Worm (Caenorhabditis elegans) whole organism, L1 larva: ENCODE measurements around the gene R02D1.2.

Experiments used
- C04F5.9 ChIP-seq: sonication (generic microtip); optimal IDR thresholded peaks from 2 replicates; lab custom pipeline; 2016; ENCODE audit warnings: missing genetic modification characterization, missing compliant biosample characterization
- C16A3.4 ChIP-seq: fragments of 150-350 bp; optimal IDR thresholded peaks from 2 replicates; lab custom pipeline; 2014; ENCODE audit warnings: missing biosample characterization, missing genetic modification characterization
- C34B4.2 ChIP-seq: sonication (generic microtip); optimal IDR thresholded peaks from 2 replicates; lab custom pipeline; 2017; ENCODE audit warnings: mild to moderate bottlenecking, missing genetic modification characterization, missing compliant biosample characterization
- F16B12.6 ChIP-seq: fragments of 150-350 bp; optimal IDR thresholded peaks from 2 replicates; lab custom pipeline; 2014; ENCODE audit warnings: missing biosample characterization, missing genetic modification characterization
- aha-1 ChIP-seq: fragments of 150-350 bp; optimal IDR thresholded peaks from 2 replicates; lab custom pipeline; 2014; ENCODE audit warnings: missing biosample characterization, missing genetic modification characterization
- aly-2 ChIP-seq: fragments of 150-350 bp; optimal IDR thresholded peaks from 2 replicates; lab custom pipeline; 2014; ENCODE audit warnings: missing biosample characterization, missing genetic modification characterization
- blmp-1 ChIP-seq: fragments of 150-350 bp; optimal IDR thresholded peaks from 2 replicates; lab custom pipeline; 2014; ENCODE audit warnings: missing biosample characterization, missing genetic modification characterization
- ceh-63 ChIP-seq: fragments of 200-800 bp; sonication (Bioruptor generic); optimal IDR thresholded peaks from 2 replicates; lab custom pipeline; 2018; ENCODE audit warnings: mild to moderate bottlenecking, missing genetic modification characterization, missing compliant biosample characterization
- ceh-8 ChIP-seq: fragments of 200-800 bp; sonication (Bioruptor generic); optimal IDR thresholded peaks from 2 replicates; lab custom pipeline; 2018; ENCODE audit warnings: mild to moderate bottlenecking, missing genetic modification characterization, moderate library complexity, missing compliant biosample characterization
- ceh-82 ChIP-seq, 3 experiments: fragments of 150-350 bp in 1 of 3; sonication (generic microtip) in 2 of 3; optimal IDR thresholded peaks; 2 replicates each; lab custom pipeline; 2014 to 2017; ENCODE audit warnings: missing biosample characterization in 3 of 3, missing genetic modification characterization in 3 of 3
- ceh-88 ChIP-seq: fragments of 200-800 bp; sonication (Bioruptor generic); IDR thresholded peaks from 2 replicates; pipeline ENCODE4 v1.3.6; 2022; ENCODE audit warnings: missing genetic modification characterization, missing compliant biosample characterization
- ceh-90 ChIP-seq: sonication (generic microtip); optimal IDR thresholded peaks from 2 replicates; lab custom pipeline; 2016; ENCODE audit warnings: missing genetic modification characterization, missing compliant biosample characterization
- dpl-1 ChIP-seq, 3 experiments: fragments of 150-350 bp in 2 of 3; sonication (generic microtip) in 1 of 3; optimal IDR thresholded peaks; 2 replicates each; lab custom pipeline; 2014 to 2017; ENCODE audit warnings: missing biosample characterization in 3 of 3, missing genetic modification characterization in 3 of 3, missing genetic modification reagents in 3 of 3
- efl-1 ChIP-seq, 4 experiments: fragments of 150-350 bp; optimal IDR thresholded peaks in 3 of 4; peaks in 1 of 4; 1 replicate in 1 of 4; 2 replicates in 3 of 4; lab custom pipeline; 2014; ENCODE audit warnings: missing biosample characterization in 2 of 4, missing genetic modification characterization in 2 of 4, missing genetic modification reagents in 2 of 4
- egl-13 ChIP-seq: sonication (generic microtip); optimal IDR thresholded peaks from 2 replicates; lab custom pipeline; 2016; ENCODE audit warnings: missing genotype, missing genetic modification reagents, missing genetic modification characterization, missing compliant biosample characterization
- egl-27 ChIP-seq, 2 experiments: fragments of 150-350 bp in 1 of 2; sonication (generic microtip); optimal IDR thresholded peaks; 3 replicates each; lab custom pipeline; 2017 to 2018; ENCODE audit warnings: missing biosample characterization in 2 of 2, missing genetic modification characterization in 2 of 2, missing genetic modification reagents in 2 of 2
- elt-2 ChIP-seq: sonication (generic microtip); optimal IDR thresholded peaks from 2 replicates; lab custom pipeline; 2016; ENCODE audit warnings: missing genetic modification characterization, mild to moderate bottlenecking, inconsistent platforms, missing compliant biosample characterization, missing genetic modification reagents
- ets-5 ChIP-seq: fragments of 200-800 bp; sonication (Bioruptor generic); IDR thresholded peaks from 2 replicates; pipeline ENCODE4 v1.3.6; 2022; ENCODE audit warnings: missing genetic modification characterization, missing compliant biosample characterization
- fos-1 ChIP-seq: fragments of 150-350 bp; optimal IDR thresholded peaks from 2 replicates; lab custom pipeline; 2014; ENCODE audit warnings: missing biosample characterization, missing genetic modification characterization
- hlh-17 ChIP-seq: fragments of 200-800 bp; sonication (Bioruptor generic); optimal IDR thresholded peaks from 2 replicates; lab custom pipeline; 2018; ENCODE audit warnings: missing genetic modification characterization, mild to moderate bottlenecking, missing compliant biosample characterization, moderate library complexity, borderline replicate concordance
- jun-1 ChIP-seq: fragments of 150-350 bp; optimal IDR thresholded peaks from 2 replicates; lab custom pipeline; 2014; ENCODE audit warnings: missing biosample characterization, missing genetic modification reagents, missing genetic modification characterization
- lin-13 ChIP-seq: fragments of 150-350 bp; optimal IDR thresholded peaks from 2 replicates; lab custom pipeline; 2014; ENCODE audit warnings: missing biosample characterization, missing genetic modification reagents, missing genetic modification characterization
- lin-15B ChIP-seq: fragments of 150-350 bp; sonication (generic microtip); optimal IDR thresholded peaks from 3 replicates; lab custom pipeline; 2014; ENCODE audit warnings: missing biosample characterization, missing genetic modification characterization
- lin-39 ChIP-seq: fragments of 150-350 bp; optimal IDR thresholded peaks from 2 replicates; lab custom pipeline; 2014; ENCODE audit warnings: missing biosample characterization, missing genetic modification reagents, missing genetic modification characterization
- lsy-2 ChIP-seq, 2 experiments: fragments of 150-350 bp; optimal IDR thresholded peaks; 2 replicates each; lab custom pipeline; 2014; ENCODE audit warnings: missing biosample characterization in 2 of 2, missing genetic modification characterization in 2 of 2
- mab-9 ChIP-seq: fragments of 200-800 bp; sonication (Bioruptor generic); IDR thresholded peaks from 2 replicates; pipeline ENCODE4 v1.3.6; 2022; ENCODE audit warnings: missing genetic modification reagents, missing genetic modification characterization, missing compliant biosample characterization
- mef-2 ChIP-seq: fragments of 150-350 bp; optimal IDR thresholded peaks from 2 replicates; lab custom pipeline; 2014; ENCODE audit warnings: missing biosample characterization, missing genetic modification characterization
- nhr-12 ChIP-seq: sonication (generic microtip); optimal IDR thresholded peaks from 2 replicates; lab custom pipeline; 2017; ENCODE audit warnings: missing biosample characterization, missing genetic modification characterization
- nhr-28 ChIP-seq: fragments of 150-350 bp; optimal IDR thresholded peaks from 2 replicates; lab custom pipeline; 2014; ENCODE audit warnings: missing biosample characterization, missing genetic modification characterization
- nhr-76 ChIP-seq: sonication (generic microtip); optimal IDR thresholded peaks from 2 replicates; lab custom pipeline; 2017; ENCODE audit warnings: missing biosample characterization, missing genetic modification characterization
- nhr-84 ChIP-seq: sonication (generic microtip); optimal IDR thresholded peaks from 2 replicates; lab custom pipeline; 2017; ENCODE audit warnings: missing biosample characterization, missing genetic modification characterization
- nhr-85 ChIP-seq: sonication (generic microtip); peaks from one replicate; lab custom pipeline; 2016; ENCODE audit warnings: missing genetic modification characterization, inconsistent platforms, missing compliant biosample characterization
- pqm-1 ChIP-seq: sonication (generic microtip); optimal IDR thresholded peaks from 3 replicates; lab custom pipeline; 2017; ENCODE audit warnings: missing biosample characterization, missing genetic modification characterization
- rnt-1 ChIP-seq: sonication (generic microtip); optimal IDR thresholded peaks from 2 replicates; lab custom pipeline; 2016; ENCODE audit warnings: mild to moderate bottlenecking, missing genetic modification characterization, moderate library complexity, missing compliant biosample characterization
- skn-1 ChIP-seq: fragments of 150-350 bp; optimal IDR thresholded peaks from 2 replicates; lab custom pipeline; 2014; ENCODE audit warnings: missing biosample characterization, missing genetic modification characterization
- snpc-4 ChIP-seq: fragments of 150-350 bp; optimal IDR thresholded peaks from 2 replicates; lab custom pipeline; 2014; ENCODE audit warnings: missing biosample characterization, missing genetic modification characterization
- snu-23 ChIP-seq: sonication (generic microtip); optimal IDR thresholded peaks from 2 replicates; lab custom pipeline; 2016; ENCODE audit warnings: missing genetic modification characterization, missing compliant biosample characterization
- sptf-1 ChIP-seq: fragments of 150-350 bp; optimal IDR thresholded peaks from 2 replicates; lab custom pipeline; 2014; ENCODE audit warnings: missing biosample characterization, missing genetic modification characterization
- sup-37 ChIP-seq: fragments of 200-800 bp; sonication (Bioruptor generic); optimal IDR thresholded peaks from 2 replicates; lab custom pipeline; 2018; ENCODE audit warnings: mild to moderate bottlenecking, missing genetic modification characterization, missing compliant biosample characterization
- tlp-1 ChIP-seq: fragments of 150-350 bp; optimal IDR thresholded peaks from 2 replicates; lab custom pipeline; 2014; ENCODE audit warnings: missing biosample characterization, missing genetic modification characterization
- unc-130 ChIP-seq: fragments of 150-350 bp; optimal IDR thresholded peaks from 2 replicates; lab custom pipeline; 2017; ENCODE audit warnings: missing biosample characterization, missing genetic modification characterization, inconsistent platforms
- unc-30 ChIP-seq: sonication (generic microtip); optimal IDR thresholded peaks from 2 replicates; lab custom pipeline; 2017; ENCODE audit warnings: missing biosample characterization, missing genetic modification characterization
- unc-62 ChIP-seq: fragments of 150-350 bp; optimal IDR thresholded peaks from 2 replicates; lab custom pipeline; 2014; ENCODE audit warnings: missing biosample characterization, missing genetic modification reagents, missing genetic modification characterization
- unc-86 ChIP-seq: sonication (generic microtip); optimal IDR thresholded peaks from 2 replicates; lab custom pipeline; 2016; ENCODE audit warnings: missing genetic modification characterization, missing compliant biosample characterization
- unc-98 ChIP-seq: fragments of 200-800 bp; sonication (Bioruptor generic); IDR thresholded peaks from 2 replicates; pipeline ENCODE4 v1.3.6; 2022; ENCODE audit warnings: missing genetic modification characterization, missing compliant biosample characterization
- vab-15 ChIP-seq: sonication (generic microtip); optimal IDR thresholded peaks from 2 replicates; lab custom pipeline; 2017; ENCODE audit warnings: missing genotype, mild to moderate bottlenecking, missing genetic modification characterization, missing compliant biosample characterization
- xbp-1 ChIP-seq: sonication (generic microtip); optimal IDR thresholded peaks from 2 replicates; lab custom pipeline; 2016; ENCODE audit warnings: missing genetic modification characterization, missing compliant biosample characterization
- zag-1 ChIP-seq: fragments of 150-350 bp; optimal IDR thresholded peaks from 2 replicates; lab custom pipeline; 2014; ENCODE audit warnings: missing biosample characterization, missing genetic modification characterization
- ztf-11 ChIP-seq, 2 experiments: sonication (generic microtip); optimal IDR thresholded peaks; 2 replicates each; lab custom pipeline; 2016 to 2017; ENCODE audit warnings: missing genetic modification characterization in 2 of 2, missing biosample characterization in 1 of 2, missing compliant biosample characterization in 1 of 2
- ztf-4 ChIP-seq: fragments of 150-350 bp; optimal IDR thresholded peaks from 2 replicates; lab custom pipeline; 2014; ENCODE audit warnings: missing biosample characterization, missing genetic modification characterization

The R02D1.2 gene

ce11 chrV:4346799-4347198 lies 24.2 kb upstream of the R02D1.2 start, which contains the start of gene mcm-7 (continued):
- TF ChIP-seq efl-1 (optimal IDR thresholded peaks at IDR 0.05; lab: Kevin White, UChicago) (peak; percentile 95 to 96), efl-1 (GFP tag; optimal IDR thresholded peaks at IDR 0.05 in 1 of 2; lab: Kevin White, UChicago) (peak; percentile 96 to 100), unc-62 (no peak), vab-15 (tag; lab: Kevin White, UChicago) (no peak), tlp-1 (no peak), lsy-2 (tag; optimal IDR thresholded peaks at IDR 0.05; lab: Kevin White, UChicago) (peak; percentile 64 to 86), aly-2 (tag; lab: Kevin White, UChicago) (no peak), lin-15B (peak; percentile 33), ceh-63 (GFP tag; lab: Kevin White, UChicago) (no peak), ceh-8 (GFP tag; lab: Kevin White, UChicago) (no peak), lin-13 (GFP tag; lab: Kevin White, UChicago) (peak; percentile 16), F16B12.6 (tag; lab: Kevin White, UChicago) (peak; percentile 37), unc-30 (no peak), C04F5.9 (no peak), pqm-1 (tag; lab: Kevin White, UChicago) (no peak), hlh-17 (no peak), ceh-82 (tag; optimal IDR thresholded peaks at IDR 0.05; lab: Kevin White, UChicago) (peak in 2 of 3 experiments; percentile 15 to 75), jun-1 (tag; lab: Kevin White, UChicago) (peak; percentile 18), skn-1 (tag; lab: Kevin White, UChicago) (peak; percentile 52), dpl-1 (GFP tag; optimal IDR thresholded peaks at IDR 0.05; lab: Kevin White, UChicago) (peak; percentile 91 to 96 (median 95)), rnt-1 (peak; percentile 60), snu-23 (GFP tag; lab: Kevin White, UChicago) (peak; percentile 64), nhr-84 (tag; lab: Kevin White, UChicago) (no peak), ceh-88 (no peak), nhr-28 (tag; lab: Kevin White, UChicago) (no peak), mef-2 (tag; lab: Kevin White, UChicago) (no peak), sptf-1 (no peak), nhr-85 (tag; lab: Kevin White, UChicago) (peak; percentile 55), egl-13 (no peak), snpc-4 (peak; percentile 17), unc-130 (tag; lab: Kevin White, UChicago) (peak; percentile 43), C16A3.4 (peak; percentile 85), unc-98 (GFP tag; lab: Robert Waterston, UW) (no peak), egl-27 (tag; optimal IDR thresholded peaks at IDR 0.05; lab: Kevin White, UChicago) (no peak), lin-39 (tag; lab: Kevin White, UChicago) (no peak), xbp-1 (tag; lab: Kevin White, UChicago) (peak; percentile 46), unc-86 (tag; lab: Kevin White, UChicago) (peak; percentile 37), ztf-4 (tag; lab: Kevin White, UChicago) (no peak), blmp-1 (no peak), zag-1 (no peak)
- TF ChIP-seq, all 84 proteins: peak for 33

ce11 chrV:4346325-4346724 lies 23.7 kb upstream of the R02D1.2 start, which contains the start of gene hpo-18:
hpo-18 (minus strand) TSS chrV:4346425.
- no peak for TF ChIP-seq blmp-1
- no peak for TF ChIP-seq ztf-11 (tag; optimal IDR thresholded peaks at IDR 0.05; lab: Kevin White, UChicago)
- TF ChIP-seq nhr-12 (tag; lab: Kevin White, UChicago), result no peak
- TF ChIP-seq ets-5, result no peak
- no peak for TF ChIP-seq mab-9 (GFP tag; lab: Robert Waterston, UW)
- no peak for TF ChIP-seq elt-2
- TF ChIP-seq unc-62, result no peak
- no peak for TF ChIP-seq nhr-76 (tag; lab: Kevin White, UChicago)
- no peak for TF ChIP-seq aha-1 (tag; lab: Kevin White, UChicago)
- no peak for TF ChIP-seq nhr-85 (tag; lab: Kevin White, UChicago)
- TF ChIP-seq ceh-90 (tag; lab: Kevin White, UChicago), result no peak
- no peak for TF ChIP-seq C34B4.2 (tag; lab: Kevin White, UChicago)
- TF ChIP-seq fos-1, result no peak
- TF ChIP-seq ztf-4 (tag; lab: Kevin White, UChicago), result no peak
- no peak for TF ChIP-seq sup-37 (GFP tag; lab: Kevin White, UChicago)
